Worm (Caenorhabditis elegans) whole organism, L4 larva: ENCODE data around the gene his-2.

ENCODE experiments used
- ama-1 ChIP-seq: fragments of 150-350 bp; optimal IDR thresholded peaks from 2 replicates; lab custom pipeline; 2014; ENCODE audit warnings: inconsistent platforms, mixed read lengths
- dpl-1 ChIP-seq: fragments of 150-350 bp; optimal IDR thresholded peaks from 2 replicates; lab custom pipeline; 2014; ENCODE audit warnings: missing biosample characterization, missing genetic modification reagents, missing genetic modification characterization
- snpc-4 ChIP-seq: fragments of 150-350 bp; optimal IDR thresholded peaks from 2 replicates; lab custom pipeline; 2014; ENCODE audit warnings: missing biosample characterization, missing genetic modification characterization
- unc-39 ChIP-seq: sonication (generic microtip); optimal IDR thresholded peaks from 2 replicates; lab custom pipeline; 2017; ENCODE audit warnings: missing biosample characterization, missing genetic modification characterization

DNA sequence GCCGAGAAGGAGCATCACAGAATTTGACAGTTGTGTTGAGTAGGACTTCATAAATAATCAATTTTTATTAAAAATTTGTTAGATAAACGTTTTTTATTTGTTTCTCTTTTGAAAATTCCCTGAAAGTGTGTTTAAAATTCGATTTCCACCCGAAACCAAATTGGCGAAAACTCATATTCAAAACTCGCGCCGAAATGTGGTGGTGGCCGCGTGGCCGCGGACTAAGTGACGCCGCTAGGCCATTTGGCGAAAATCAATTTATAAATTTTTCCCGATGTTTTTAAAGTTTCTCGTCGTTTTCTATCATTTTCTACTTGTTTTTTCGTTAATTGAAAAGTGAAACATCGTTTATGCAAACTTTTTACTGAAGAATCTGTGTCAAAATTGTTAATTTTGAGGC is 19.5 kb downstream of the his-2 start:
- TF ChIP-seq ama-1 (lab: Kevin White, UChicago) (no peak), dpl-1 (GFP tag; lab: Kevin White, UChicago) (peak; percentile 88), unc-39 (tag; lab: Kevin White, UChicago) (no peak), snpc-4 (tag; lab: Kevin White, UChicago) (no peak)
